Fruit fly (Drosophila melanogaster) whole organism, pupa: ENCODE data around the gene Fit1.

Experiments
- CG10348 ChIP-seq: fragments of 200-800 bp; sonication (Bioruptor generic); IDR thresholded peaks from 2 replicates; pipeline ENCODE4 v1.3.6; 2022; ENCODE audit warnings: missing biosample characterization, missing genetic modification characterization
- CG12605 ChIP-seq: fragments of 200-800 bp; sonication (Bioruptor generic); IDR thresholded peaks from 2 replicates; pipeline ENCODE4 v1.3.6; 2022; ENCODE audit warnings: missing biosample characterization, missing genetic modification characterization
- CG13204 ChIP-seq: fragments of 200-800 bp; sonication (Bioruptor generic); optimal IDR thresholded peaks from 2 replicates; lab custom pipeline; 2018; ENCODE audit warnings: missing biosample characterization, mild to moderate bottlenecking, missing genetic modification characterization, moderate library complexity
- CG14655 ChIP-seq: fragments of 200-800 bp; sonication (Bioruptor generic); optimal IDR thresholded peaks from 3 replicates; lab custom pipeline; 2017; ENCODE audit warnings: mild to moderate bottlenecking, missing biosample characterization, missing genetic modification reagents, missing genetic modification characterization
- CG15710 ChIP-seq: fragments of 200-800 bp; sonication (Bioruptor generic); optimal IDR thresholded peaks from 2 replicates; lab custom pipeline; 2018; ENCODE audit warnings: missing biosample characterization, mild to moderate bottlenecking, missing genetic modification characterization, moderate library complexity
- CG17806 ChIP-seq: fragments of 200-800 bp; sonication (Bioruptor generic); optimal IDR thresholded peaks from 2 replicates; lab custom pipeline; 2018; ENCODE audit warnings: missing biosample characterization, mild to moderate bottlenecking, missing genetic modification characterization, moderate library complexity
- CG32121 ChIP-seq: fragments of 200-800 bp; sonication (Bioruptor generic); IDR thresholded peaks from 2 replicates; pipeline ENCODE4 v1.3.6; 2022; ENCODE audit warnings: missing biosample characterization, missing genetic modification characterization
- CG34367 ChIP-seq: fragments of 200-800 bp; sonication (Bioruptor generic); optimal IDR thresholded peaks from 2 replicates; lab custom pipeline; 2018; ENCODE audit warnings: missing biosample characterization, mild to moderate bottlenecking, missing genetic modification characterization
- CG4496 ChIP-seq: fragments of 200-800 bp; sonication (Bioruptor generic); IDR thresholded peaks from 3 replicates; pipeline ENCODE4 v1.3.6; 2022; ENCODE audit warnings: missing biosample characterization, missing genetic modification characterization
- CG8159 ChIP-seq: fragments of 200-800 bp; sonication (Bioruptor generic); optimal IDR thresholded peaks from 3 replicates; lab custom pipeline; 2018; ENCODE audit warnings: missing biosample characterization, mild to moderate bottlenecking, missing genetic modification characterization, moderate library complexity
- CG8301 ChIP-seq: fragments of 200-800 bp; sonication (Bioruptor generic); optimal IDR thresholded peaks from 2 replicates; lab custom pipeline; 2018; ENCODE audit warnings: missing biosample characterization, mild to moderate bottlenecking, missing genetic modification characterization
- CG9948 ChIP-seq: fragments of 200-800 bp; sonication (Bioruptor generic); optimal IDR thresholded peaks from 2 replicates; lab custom pipeline; 2018; ENCODE audit warnings: missing biosample characterization, mild to moderate bottlenecking, missing genetic modification characterization, moderate library complexity
- D1 ChIP-seq: fragments of 200-800 bp; sonication (Bioruptor generic); optimal IDR thresholded peaks from 2 replicates; lab custom pipeline; 2018; ENCODE audit warnings: missing biosample characterization, mild to moderate bottlenecking, missing genetic modification characterization, moderate library complexity
- EcR ChIP-seq: fragments of 200-800 bp; sonication (Bioruptor generic); optimal IDR thresholded peaks from 3 replicates; lab custom pipeline; 2019; ENCODE audit warnings: missing biosample characterization, missing genetic modification characterization, mild to moderate bottlenecking, moderate library complexity, missing genetic modification reagents
- Ets98B ChIP-seq: fragments of 200-800 bp; sonication (Bioruptor generic); IDR thresholded peaks from 2 replicates; pipeline ENCODE4 v1.3.6; 2022; ENCODE audit warnings: missing biosample characterization, missing genetic modification characterization
- Pif1A ChIP-seq: fragments of 200-800 bp; sonication (Bioruptor generic); optimal IDR thresholded peaks from 3 replicates; lab custom pipeline; 2016; ENCODE audit warnings: missing biosample characterization, missing genetic modification characterization
- Pif1B ChIP-seq: fragments of 200-800 bp; sonication (Bioruptor generic); optimal IDR thresholded peaks from 3 replicates; lab custom pipeline; 2016; ENCODE audit warnings: missing biosample characterization, missing genetic modification characterization
- Snoo ChIP-seq: fragments of 200-800 bp; sonication (Bioruptor generic); optimal IDR thresholded peaks from 3 replicates; lab custom pipeline; 2017; ENCODE audit warnings: missing biosample characterization, mild to moderate bottlenecking, missing genetic modification characterization, inconsistent platforms
- fd96Ca ChIP-seq: fragments of 200-800 bp; sonication (Bioruptor generic); IDR thresholded peaks from 3 replicates; pipeline ENCODE4 v1.3.6; 2022; ENCODE audit warnings: missing biosample characterization, missing genetic modification characterization
- gl ChIP-seq: fragments of 200-800 bp; sonication (Bioruptor generic); optimal IDR thresholded peaks from 2 replicates; lab custom pipeline; 2018; ENCODE audit warnings: missing biosample characterization, mild to moderate bottlenecking, missing genetic modification characterization
- rn ChIP-seq: fragments of 200-800 bp; sonication (Bioruptor generic); IDR thresholded peaks from 2 replicates; pipeline ENCODE4 v1.3.6; 2022; ENCODE audit warnings: missing biosample characterization, missing genetic modification characterization

Gene Fit1

DNA sequence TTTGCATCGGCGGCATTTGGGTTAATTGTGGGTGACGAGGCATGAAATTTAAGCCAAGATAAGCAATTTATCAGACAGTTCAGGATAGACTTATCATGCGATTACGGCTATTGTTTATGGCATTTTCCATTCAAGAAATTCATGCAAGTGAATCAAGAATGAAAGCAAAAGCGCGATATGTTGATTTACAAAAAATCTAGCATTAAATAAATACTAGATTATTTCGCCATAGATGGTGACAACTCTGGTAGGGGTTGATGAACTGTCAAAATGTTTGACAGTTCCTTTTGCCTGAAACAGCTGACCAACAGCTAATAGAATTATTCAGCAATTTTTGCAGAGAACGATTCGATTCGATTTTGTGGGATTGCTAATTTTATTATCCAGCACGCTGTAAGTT is 34.3 kb upstream of the Fit1 start, which contains the start of gene CG32259:
Gene CG32259, plus strand, starts transcription at position 301 of the 400 bp plus-strand sequence.
- TF ChIP-seq Ets98B (GFP tag; lab: Robert Waterston, UW) (no peak), CG14655 (GFP tag; lab: Kevin White, UChicago) (no peak), Pif1A (GFP tag; lab: Kevin White, UChicago) (no peak), CG13204 (GFP tag; lab: Kevin White, UChicago) (no peak), CG32121 (no peak), rn (GFP tag; lab: Robert Waterston, UW) (no peak), CG10348 (GFP tag; lab: Robert Waterston, UW) (no peak)

DNA sequence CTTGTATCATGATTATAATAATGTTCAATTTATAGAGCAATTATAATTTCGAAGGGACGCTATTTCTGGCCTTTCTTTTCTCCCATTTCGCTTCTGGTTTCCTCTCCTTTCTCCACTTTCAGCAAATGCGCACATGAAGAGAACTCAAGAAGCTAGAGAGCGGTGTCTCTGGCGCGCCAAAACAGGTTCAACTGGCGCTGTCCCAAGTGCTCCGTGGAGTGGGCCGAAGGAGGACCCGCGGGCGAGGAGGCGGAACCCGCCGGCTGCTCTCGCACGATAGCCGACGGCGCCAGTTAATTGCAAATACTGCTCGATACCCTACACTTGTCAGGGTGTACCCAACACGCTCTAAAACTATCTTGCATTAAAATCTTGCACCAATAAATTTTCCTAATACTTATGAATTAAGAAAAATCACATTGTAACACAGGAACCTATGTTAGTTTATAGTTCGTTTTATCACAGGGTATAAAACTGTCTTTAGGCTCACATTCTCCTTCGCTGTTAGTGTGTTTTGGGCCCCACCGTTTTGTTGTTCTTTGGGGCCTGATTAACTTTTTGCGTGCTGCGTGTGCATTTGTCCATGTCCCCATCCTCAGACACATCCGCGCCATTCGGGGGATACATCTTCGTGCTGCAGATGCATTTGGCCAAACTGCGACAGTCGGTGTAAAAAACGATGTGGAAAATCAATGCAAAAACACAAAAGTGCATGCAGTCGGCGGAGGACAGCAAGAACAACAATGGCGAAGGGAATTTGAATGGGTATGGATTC is 33.0 kb upstream of the Fit1 start:
- TF ChIP-seq Snoo (tag; lab: Kevin White, UChicago) (peak; percentile 91), Pif1B (GFP tag; lab: Kevin White, UChicago) (peak; percentile 95), CG9948 (tag; lab: Kevin White, UChicago) (peak; percentile 98), CG32121 (peak; percentile 99), gl (tag; lab: Kevin White, UChicago) (peak; percentile 94), EcR (peak; percentile 54), D1 (tag; lab: Kevin White, UChicago) (peak; percentile 70), CG14655 (GFP tag; lab: Kevin White, UChicago) (peak; percentile 98), CG12605 (peak; percentile 98), CG8301 (tag; lab: Kevin White, UChicago) (peak; percentile 99), CG10348 (GFP tag; lab: Robert Waterston, UW) (peak; percentile 95), fd96Ca (GFP tag; lab: Robert Waterston, UW) (peak; percentile 99), CG17806 (tag; lab: Kevin White, UChicago) (peak; percentile 98), CG34367 (tag; lab: Kevin White, UChicago) (peak; percentile 97), CG13204 (GFP tag; lab: Kevin White, UChicago) (peak; percentile 96), CG4496 (peak; percentile 99), Pif1A (GFP tag; lab: Kevin White, UChicago) (peak; percentile 97), rn (GFP tag; lab: Robert Waterston, UW) (peak; percentile 96), CG15710 (tag; lab: Kevin White, UChicago) (peak; percentile 98), CG8159 (tag; lab: Kevin White, UChicago) (peak; percentile 96), Ets98B (GFP tag; lab: Robert Waterston, UW) (peak; percentile 99)

DNA sequence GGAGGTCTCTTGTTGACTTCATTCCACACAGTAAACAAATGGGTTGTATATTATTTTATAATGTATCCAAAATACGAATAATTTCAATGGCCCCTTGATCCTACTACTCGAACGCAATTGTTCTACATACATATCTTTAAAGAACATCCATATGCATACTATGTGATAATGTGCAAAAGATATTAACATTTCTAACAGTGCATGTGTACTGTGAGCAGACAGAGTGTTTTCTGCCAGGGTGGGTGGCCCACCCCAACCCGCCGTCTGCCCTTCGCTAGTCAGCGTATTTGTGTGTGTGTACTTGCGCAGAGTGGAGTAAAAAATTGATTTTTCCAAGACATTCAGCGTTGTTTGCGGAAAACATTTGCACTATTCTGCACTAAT is 32.4 kb upstream of the Fit1 start:
- TF ChIP-seq Pif1B (GFP tag; lab: Kevin White, UChicago) (peak; percentile 77), CG34367 (tag; lab: Kevin White, UChicago) (peak; percentile 94), CG15710 (tag; lab: Kevin White, UChicago) (peak; percentile 84), CG13204 (GFP tag; lab: Kevin White, UChicago) (no peak), CG12605 (peak; percentile 92), CG4496 (peak; percentile 97), Ets98B (GFP tag; lab: Robert Waterston, UW) (peak; percentile 94), EcR (no peak), CG8301 (tag; lab: Kevin White, UChicago) (peak; percentile 89), D1 (tag; lab: Kevin White, UChicago) (peak; percentile 34), CG32121 (peak; percentile 85), Snoo (tag; lab: Kevin White, UChicago) (no peak), CG10348 (GFP tag; lab: Robert Waterston, UW) (peak; percentile 77), CG17806 (tag; lab: Kevin White, UChicago) (peak; percentile 97), CG8159 (tag; lab: Kevin White, UChicago) (peak; percentile 91), Pif1A (GFP tag; lab: Kevin White, UChicago) (peak; percentile 70), gl (tag; lab: Kevin White, UChicago) (peak; percentile 91), fd96Ca (GFP tag; lab: Robert Waterston, UW) (peak; percentile 92), CG9948 (tag; lab: Kevin White, UChicago) (peak; percentile 91), CG14655 (GFP tag; lab: Kevin White, UChicago) (peak; percentile 83), rn (GFP tag; lab: Robert Waterston, UW) (peak; percentile 92)

DNA sequence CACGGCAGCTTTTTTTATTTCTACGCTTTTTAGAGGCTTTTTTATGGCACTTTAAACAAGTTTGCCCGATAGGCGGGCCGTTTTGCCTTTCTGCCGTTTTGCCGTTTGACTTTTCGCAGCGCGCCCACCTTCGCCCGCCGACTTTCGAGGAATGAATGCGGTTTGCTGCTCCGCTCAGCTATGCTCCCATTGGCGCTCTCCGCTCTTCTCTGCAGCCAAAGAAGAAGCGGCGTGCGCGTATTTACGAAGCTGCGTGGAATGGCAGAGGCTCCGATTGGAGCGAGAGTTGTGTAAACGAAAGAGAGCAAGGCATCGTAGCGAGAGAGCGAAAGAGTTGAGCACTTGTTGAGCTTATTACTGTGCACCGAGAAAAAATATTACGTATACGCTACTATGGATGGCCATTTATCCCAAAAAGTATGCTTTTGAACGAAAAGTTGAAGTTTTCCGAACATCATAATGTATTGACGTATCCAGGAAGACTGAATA is 31.8 kb upstream of the Fit1 start, which contains the start of gene wit:
Gene wit, minus strand, starts transcription at position 157 of the 489 bp plus-strand sequence.
- no peak for TF ChIP-seq CG15710 (tag; lab: Kevin White, UChicago)
- peak; percentile 11 for TF ChIP-seq gl (tag; lab: Kevin White, UChicago)
- peak; percentile 67; the same call in 2 of the 3 replicates for TF ChIP-seq fd96Ca (GFP tag; lab: Robert Waterston, UW)
- TF ChIP-seq CG32121 = peak; percentile 73
- peak; percentile 12 for TF ChIP-seq CG17806 (tag; lab: Kevin White, UChicago)
- peak; percentile 61 for TF ChIP-seq CG13204 (GFP tag; lab: Kevin White, UChicago)
- peak; percentile 75 for TF ChIP-seq Pif1A (GFP tag; lab: Kevin White, UChicago)
- TF ChIP-seq Pif1B (GFP tag; lab: Kevin White, UChicago) = peak; percentile 86
- TF ChIP-seq CG12605 = peak; percentile 97
- TF ChIP-seq Ets98B (GFP tag; lab: Robert Waterston, UW) = peak; percentile 80; the same call in 1 of the 2 replicates
- no peak for TF ChIP-seq CG8159 (tag; lab: Kevin White, UChicago)
- no peak for TF ChIP-seq CG14655 (GFP tag; lab: Kevin White, UChicago)
- TF ChIP-seq Snoo (tag; lab: Kevin White, UChicago) = peak; percentile 36
- TF ChIP-seq CG34367 (tag; lab: Kevin White, UChicago) = peak; percentile 23
- TF ChIP-seq, all 21 proteins: peak for 11
